Worm (Caenorhabditis elegans) whole organism, L1 larva: ENCODE data around the gene rcq-5.

Experiments
- aha-1 ChIP-seq: fragments of 150-350 bp; optimal IDR thresholded peaks from 2 replicates; lab custom pipeline; 2014; ENCODE audit warnings: missing biosample characterization, missing genetic modification characterization
- blmp-1 ChIP-seq: fragments of 150-350 bp; optimal IDR thresholded peaks from 2 replicates; lab custom pipeline; 2014; ENCODE audit warnings: missing biosample characterization, missing genetic modification characterization
- dsc-1 ChIP-seq: sonication (generic microtip); optimal IDR thresholded peaks from 2 replicates; lab custom pipeline; 2016; ENCODE audit warnings: mild to moderate bottlenecking, missing genetic modification characterization, missing compliant biosample characterization
- egl-13 ChIP-seq: sonication (generic microtip); optimal IDR thresholded peaks from 2 replicates; lab custom pipeline; 2016; ENCODE audit warnings: missing genotype, missing genetic modification reagents, missing genetic modification characterization, missing compliant biosample characterization
- egl-27 ChIP-seq, 2 experiments: fragments of 150-350 bp in 1 of 2; sonication (generic microtip); optimal IDR thresholded peaks; 3 replicates each; lab custom pipeline; 2017 to 2018; ENCODE audit warnings: missing biosample characterization in 2 of 2, missing genetic modification characterization in 2 of 2, missing genetic modification reagents in 2 of 2
- lin-13 ChIP-seq: fragments of 150-350 bp; optimal IDR thresholded peaks from 2 replicates; lab custom pipeline; 2014; ENCODE audit warnings: missing biosample characterization, missing genetic modification reagents, missing genetic modification characterization
- mdl-1 ChIP-seq, 2 experiments: fragments of 150-350 bp; optimal IDR thresholded peaks; 2 replicates each; lab custom pipeline; 2014 to 2017; ENCODE audit warnings: missing biosample characterization in 2 of 2, missing genetic modification characterization in 2 of 2, inconsistent platforms in 1 of 2
- nhr-11 ChIP-seq: fragments of 150-350 bp; optimal IDR thresholded peaks from 2 replicates; lab custom pipeline; 2014; ENCODE audit warnings: missing biosample characterization, missing genetic modification characterization
- nhr-237 ChIP-seq: fragments of 150-350 bp; optimal IDR thresholded peaks from 2 replicates; lab custom pipeline; 2014; ENCODE audit warnings: missing biosample characterization, missing genetic modification characterization
- nhr-76 ChIP-seq: sonication (generic microtip); optimal IDR thresholded peaks from 2 replicates; lab custom pipeline; 2017; ENCODE audit warnings: missing biosample characterization, missing genetic modification characterization
- pqm-1 ChIP-seq: sonication (generic microtip); optimal IDR thresholded peaks from 3 replicates; lab custom pipeline; 2017; ENCODE audit warnings: missing biosample characterization, missing genetic modification characterization
- snpc-4 ChIP-seq: fragments of 150-350 bp; optimal IDR thresholded peaks from 2 replicates; lab custom pipeline; 2014; ENCODE audit warnings: missing biosample characterization, missing genetic modification characterization
- sup-37 ChIP-seq: fragments of 200-800 bp; sonication (Bioruptor generic); optimal IDR thresholded peaks from 2 replicates; lab custom pipeline; 2018; ENCODE audit warnings: mild to moderate bottlenecking, missing genetic modification characterization, missing compliant biosample characterization
- ztf-4 ChIP-seq: fragments of 150-350 bp; optimal IDR thresholded peaks from 2 replicates; lab custom pipeline; 2014; ENCODE audit warnings: missing biosample characterization, missing genetic modification characterization

ce11 chrIII:4013061-4013460, 44.7 kb downstream of the rcq-5 start:
- TF ChIP-seq ztf-4 (tag; lab: Kevin White, UChicago) (no peak), egl-13 (tag; lab: Kevin White, UChicago) (no peak), lin-13 (GFP tag; lab: Kevin White, UChicago) (no peak), snpc-4 (no peak), nhr-237 (tag; lab: Kevin White, UChicago) (no peak), egl-27 (tag; optimal IDR thresholded peaks at IDR 0.05; lab: Kevin White, UChicago) (no peak), blmp-1 (no peak), pqm-1 (tag; lab: Kevin White, UChicago) (no peak), nhr-11 (tag; lab: Kevin White, UChicago) (no peak), dsc-1 (tag; lab: Kevin White, UChicago) (no peak), sup-37 (no peak), nhr-76 (tag; lab: Kevin White, UChicago) (no peak), aha-1 (no peak), mdl-1 (tag; optimal IDR thresholded peaks at IDR 0.05; lab: Kevin White, UChicago) (no peak)
